Fruit fly (Drosophila melanogaster): Measurements from ENCODE around the gene nau.

Gene nau

dm6 chr3R:23713901-23714300 lies 4.3 kb downstream of the nau start:
- TF ChIP-seq bigmax (GFP tag; optimal IDR thresholded peaks at IDR 0.05), result no peak
- no peak for TF ChIP-seq CG11398 (GFP tag; optimal IDR thresholded peaks at IDR 0.05)
- TF ChIP-seq fd102C (GFP tag; optimal IDR thresholded peaks at IDR 0.05), result peak; percentile 45
- TF ChIP-seq Hr3 (GFP tag; optimal IDR thresholded peaks at IDR 0.05), result peak; percentile 66
- TF ChIP-seq Dp (GFP tag; optimal IDR thresholded peaks at IDR 0.05), result no peak
- TF ChIP-seq dmrt11E (tag; optimal IDR thresholded peaks at IDR 0.05), result peak; percentile 80
- peak; percentile 40 for TF ChIP-seq CG12942 (GFP tag; optimal IDR thresholded peaks at IDR 0.05)
- TF ChIP-seq Asciz (GFP tag; optimal IDR thresholded peaks at IDR 0.05), result peak; percentile 29
- TF ChIP-seq jumu (GFP tag; optimal IDR thresholded peaks at IDR 0.05), result no peak
- TF ChIP-seq phol (tag; optimal IDR thresholded peaks at IDR 0.05), result peak; percentile 76
- TF ChIP-seq CG2875 (GFP tag; optimal IDR thresholded peaks at IDR 0.05), result peak; percentile 55
- peak; percentile 62 for TF ChIP-seq Max (GFP tag; optimal IDR thresholded peaks at IDR 0.05)
- TF ChIP-seq CG14050 (GFP tag; IDR thresholded peaks at IDR 0.05), result no peak
- TF ChIP-seq dpn (GFP tag; optimal IDR thresholded peaks at IDR 0.05), result peak; percentile 47 to 65
- TF ChIP-seq CG1602 (GFP tag; optimal IDR thresholded peaks at IDR 0.05), result peak; percentile 64
- TF ChIP-seq HHEX (GFP tag; optimal IDR thresholded peaks at IDR 0.05), result peak; percentile 43
- TF ChIP-seq chm (GFP tag; IDR thresholded peaks at IDR 0.05), result peak; percentile 58; the same call in 1 of the 2 replicates
- peak; percentile 26 for TF ChIP-seq btn (GFP tag; optimal IDR thresholded peaks at IDR 0.05)
- peak; percentile 47 for TF ChIP-seq CG1792 (GFP tag; optimal IDR thresholded peaks at IDR 0.05)
- peak; percentile 59; the same call in 1 of the 3 replicates for TF ChIP-seq CG2889 (GFP tag; IDR thresholded peaks at IDR 0.05)
- peak; percentile 84 for TF ChIP-seq row (GFP tag; IDR thresholded peaks at IDR 0.05)
- no peak for TF ChIP-seq B-H2 (GFP tag; optimal IDR thresholded peaks at IDR 0.05)
- peak; percentile 79 for TF ChIP-seq zen (tag; optimal IDR thresholded peaks at IDR 0.05)
- TF ChIP-seq CG17361 (GFP tag; IDR thresholded peaks at IDR 0.05), result 0 out of 3 replicates have a peak, but pooled peaks have one; percentile 32
- peak; percentile 74 for TF ChIP-seq vvl (GFP tag; IDR thresholded peaks at IDR 0.05)
- TF ChIP-seq tap (tag; optimal IDR thresholded peaks at IDR 0.05), result no peak
- TF ChIP-seq lola (GFP tag; optimal IDR thresholded peaks at IDR 0.05), result peak in 1 of 3 experiments; percentile 66
- peak; percentile 57 for TF ChIP-seq H2.0 (GFP tag; IDR thresholded peaks at IDR 0.05)
- TF ChIP-seq Chrac-16 (GFP tag; optimal IDR thresholded peaks at IDR 0.05), result peak; percentile 63
- peak; percentile 9; the same call in 1 of the 2 replicates for TF ChIP-seq HLH3B (GFP tag; IDR thresholded peaks at IDR 0.05)
- TF ChIP-seq CG9817 (tag; optimal IDR thresholded peaks at IDR 0.05), result peak; percentile 34
- TF ChIP-seq dimm (GFP tag; IDR thresholded peaks at IDR 0.05), result 0 out of 2 replicates have a peak, but pooled peaks have one; percentile 12
- TF ChIP-seq pita (GFP tag; optimal IDR thresholded peaks at IDR 0.05), result no peak
- TF ChIP-seq Atf3 (GFP tag; optimal IDR thresholded peaks at IDR 0.05), result peak; percentile 41
- no peak for TF ChIP-seq Adf1 (GFP tag; IDR thresholded peaks at IDR 0.05)
- peak; percentile 78 for TF ChIP-seq az2 (GFP tag; optimal IDR thresholded peaks at IDR 0.05)
- peak; percentile 57 for TF ChIP-seq Lim3 (GFP tag; IDR thresholded peaks at IDR 0.05)
- TF ChIP-seq CG12769 (tag; optimal IDR thresholded peaks at IDR 0.05), result peak; percentile 39
- TF ChIP-seq Eip74EF (GFP tag; optimal IDR thresholded peaks at IDR 0.05), result peak in 1 of 2 experiments; percentile 48
- peak; percentile 16 for TF ChIP-seq gcm2 (GFP tag; optimal IDR thresholded peaks at IDR 0.05)
- TF ChIP-seq E2f2 (GFP tag; IDR thresholded peaks at IDR 0.05), result peak; percentile 39; the same call in 1 of the 2 replicates
- TF ChIP-seq Pdp1 (GFP tag; optimal IDR thresholded peaks at IDR 0.05), result peak; percentile 44 to 66
- peak; percentile 58 for TF ChIP-seq ac (GFP tag; optimal IDR thresholded peaks at IDR 0.05)
- peak; percentile 50 for TF ChIP-seq ranshi (GFP tag; IDR thresholded peaks at IDR 0.05)
- peak; percentile 56 for TF ChIP-seq chn (GFP tag; optimal IDR thresholded peaks at IDR 0.05)
- TF ChIP-seq CG15269 (tag; optimal IDR thresholded peaks at IDR 0.05), result peak; percentile 76
- 0 out of 3 replicates have a peak, but pooled peaks have one; percentile 46 for TF ChIP-seq ase (GFP tag; IDR thresholded peaks at IDR 0.05)
- peak; percentile 72 for TF ChIP-seq CG14441 (GFP tag; IDR thresholded peaks at IDR 0.05)
- peak; percentile 25 for TF ChIP-seq trem (tag; optimal IDR thresholded peaks at IDR 0.05)
- peak; percentile 56 for TF ChIP-seq bab2 (GFP tag; optimal IDR thresholded peaks at IDR 0.05)
